Fruit fly (Drosophila melanogaster) whole organism, prepupa: ENCODE results near the gene Eip75B.

ENCODE experiments used
- CG6276 ChIP-seq: fragments of 200-800 bp; sonication (Bioruptor generic); optimal IDR thresholded peaks from 2 replicates; lab custom pipeline; 2017; ENCODE audit warnings: missing biosample characterization, mild to moderate bottlenecking, missing genetic modification characterization
- Sox15 ChIP-seq: fragments of 200-800 bp; sonication (Bioruptor generic); optimal IDR thresholded peaks from 3 replicates; lab custom pipeline; 2016; ENCODE audit warnings: missing biosample characterization, missing genetic modification characterization

DNA sequence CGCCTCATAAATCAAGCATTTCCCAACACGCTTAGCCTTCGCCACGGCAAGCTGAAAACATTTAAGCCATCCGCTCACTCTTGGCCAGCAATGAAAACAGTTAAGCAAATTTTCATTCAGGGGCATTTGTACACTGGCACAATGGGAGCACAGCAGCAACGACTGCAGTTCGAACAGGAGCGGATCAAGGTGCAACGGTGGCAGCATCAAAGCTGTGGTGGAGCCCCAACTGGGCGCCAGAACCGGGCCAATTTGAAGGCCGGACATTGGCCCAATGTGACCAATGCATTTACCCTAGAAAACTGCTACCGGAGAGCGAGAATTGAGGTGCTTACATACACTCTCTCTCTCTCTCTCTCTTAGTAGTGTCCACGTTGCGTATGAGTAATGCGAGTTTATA is 42.6 kb downstream of the Eip75B start:
- TF ChIP-seq CG6276 (GFP tag; lab: Kevin White, UChicago) (peak; percentile 24), Sox15 (GFP tag; lab: Kevin White, UChicago) (no peak)
